Fruit fly (Drosophila melanogaster) whole organism, pupa: ENCODE measurements around the gene CG11893.

Source experiments
- CG10348 ChIP-seq: fragments of 200-800 bp; sonication (Bioruptor generic); IDR thresholded peaks from 2 replicates; pipeline ENCODE4 v1.3.6; 2022; ENCODE audit warnings: missing biosample characterization, missing genetic modification characterization
- CG12605 ChIP-seq: fragments of 200-800 bp; sonication (Bioruptor generic); IDR thresholded peaks from 2 replicates; pipeline ENCODE4 v1.3.6; 2022; ENCODE audit warnings: missing biosample characterization, missing genetic modification characterization
- CG13204 ChIP-seq: fragments of 200-800 bp; sonication (Bioruptor generic); optimal IDR thresholded peaks from 2 replicates; lab custom pipeline; 2018; ENCODE audit warnings: missing biosample characterization, mild to moderate bottlenecking, missing genetic modification characterization, moderate library complexity
- CG14655 ChIP-seq: fragments of 200-800 bp; sonication (Bioruptor generic); optimal IDR thresholded peaks from 3 replicates; lab custom pipeline; 2017; ENCODE audit warnings: mild to moderate bottlenecking, missing biosample characterization, missing genetic modification reagents, missing genetic modification characterization
- CG15710 ChIP-seq: fragments of 200-800 bp; sonication (Bioruptor generic); optimal IDR thresholded peaks from 2 replicates; lab custom pipeline; 2018; ENCODE audit warnings: missing biosample characterization, mild to moderate bottlenecking, missing genetic modification characterization, moderate library complexity
- CG17806 ChIP-seq: fragments of 200-800 bp; sonication (Bioruptor generic); optimal IDR thresholded peaks from 2 replicates; lab custom pipeline; 2018; ENCODE audit warnings: missing biosample characterization, mild to moderate bottlenecking, missing genetic modification characterization, moderate library complexity
- CG32121 ChIP-seq: fragments of 200-800 bp; sonication (Bioruptor generic); IDR thresholded peaks from 2 replicates; pipeline ENCODE4 v1.3.6; 2022; ENCODE audit warnings: missing biosample characterization, missing genetic modification characterization
- CG34367 ChIP-seq: fragments of 200-800 bp; sonication (Bioruptor generic); optimal IDR thresholded peaks from 2 replicates; lab custom pipeline; 2018; ENCODE audit warnings: missing biosample characterization, mild to moderate bottlenecking, missing genetic modification characterization
- CG4496 ChIP-seq: fragments of 200-800 bp; sonication (Bioruptor generic); IDR thresholded peaks from 3 replicates; pipeline ENCODE4 v1.3.6; 2022; ENCODE audit warnings: missing biosample characterization, missing genetic modification characterization
- CG8159 ChIP-seq: fragments of 200-800 bp; sonication (Bioruptor generic); optimal IDR thresholded peaks from 3 replicates; lab custom pipeline; 2018; ENCODE audit warnings: missing biosample characterization, mild to moderate bottlenecking, missing genetic modification characterization, moderate library complexity
- CG8301 ChIP-seq: fragments of 200-800 bp; sonication (Bioruptor generic); optimal IDR thresholded peaks from 2 replicates; lab custom pipeline; 2018; ENCODE audit warnings: missing biosample characterization, mild to moderate bottlenecking, missing genetic modification characterization
- CG9948 ChIP-seq: fragments of 200-800 bp; sonication (Bioruptor generic); optimal IDR thresholded peaks from 2 replicates; lab custom pipeline; 2018; ENCODE audit warnings: missing biosample characterization, mild to moderate bottlenecking, missing genetic modification characterization, moderate library complexity
- D1 ChIP-seq: fragments of 200-800 bp; sonication (Bioruptor generic); optimal IDR thresholded peaks from 2 replicates; lab custom pipeline; 2018; ENCODE audit warnings: missing biosample characterization, mild to moderate bottlenecking, missing genetic modification characterization, moderate library complexity
- EcR ChIP-seq: fragments of 200-800 bp; sonication (Bioruptor generic); optimal IDR thresholded peaks from 3 replicates; lab custom pipeline; 2019; ENCODE audit warnings: missing biosample characterization, missing genetic modification characterization, mild to moderate bottlenecking, moderate library complexity, missing genetic modification reagents
- Pif1A ChIP-seq: fragments of 200-800 bp; sonication (Bioruptor generic); optimal IDR thresholded peaks from 3 replicates; lab custom pipeline; 2016; ENCODE audit warnings: missing biosample characterization, missing genetic modification characterization
- Pif1B ChIP-seq: fragments of 200-800 bp; sonication (Bioruptor generic); optimal IDR thresholded peaks from 3 replicates; lab custom pipeline; 2016; ENCODE audit warnings: missing biosample characterization, missing genetic modification characterization
- Snoo ChIP-seq: fragments of 200-800 bp; sonication (Bioruptor generic); optimal IDR thresholded peaks from 3 replicates; lab custom pipeline; 2017; ENCODE audit warnings: missing biosample characterization, mild to moderate bottlenecking, missing genetic modification characterization, inconsistent platforms
- fd96Ca ChIP-seq: fragments of 200-800 bp; sonication (Bioruptor generic); IDR thresholded peaks from 3 replicates; pipeline ENCODE4 v1.3.6; 2022; ENCODE audit warnings: missing biosample characterization, missing genetic modification characterization
- gl ChIP-seq: fragments of 200-800 bp; sonication (Bioruptor generic); optimal IDR thresholded peaks from 2 replicates; lab custom pipeline; 2018; ENCODE audit warnings: missing biosample characterization, mild to moderate bottlenecking, missing genetic modification characterization
- rn ChIP-seq: fragments of 200-800 bp; sonication (Bioruptor generic); IDR thresholded peaks from 2 replicates; pipeline ENCODE4 v1.3.6; 2022; ENCODE audit warnings: missing biosample characterization, missing genetic modification characterization

Gene CG11893

DNA sequence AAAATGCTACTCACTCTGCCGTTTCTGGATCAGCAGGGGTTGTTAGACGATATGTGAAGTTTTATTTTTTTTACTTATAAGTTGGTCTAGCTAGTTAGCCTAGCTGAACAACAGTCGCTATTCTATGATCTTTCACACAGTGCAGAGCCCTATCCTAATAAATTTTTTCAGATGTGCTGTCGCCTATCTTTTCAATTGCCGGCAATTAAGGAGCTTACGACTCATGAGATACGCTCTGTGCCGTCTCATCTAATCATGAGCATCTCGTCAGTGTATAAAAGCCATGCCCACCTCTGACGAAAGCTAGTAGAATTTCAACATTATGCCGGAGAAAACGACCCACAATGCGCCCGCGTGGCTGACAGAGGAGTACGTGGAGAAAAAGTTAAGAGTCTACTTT lies 19.8 kb upstream of the CG11893 start, which contains the start of the genes CG11889 and CG11891:
TSS of gene CG11889 (plus strand) at position 301 of the 400 bp plus-strand sequence.
TSS of gene CG11891 (plus strand) at position 301 of the 400 bp plus-strand sequence.
- no peak for TF ChIP-seq CG10348 (GFP tag; lab: Robert Waterston, UW)
- TF ChIP-seq Snoo (tag; lab: Kevin White, UChicago), result no peak
- TF ChIP-seq CG17806, result no peak
- TF ChIP-seq CG9948 (tag; lab: Kevin White, UChicago), result no peak

DNA sequence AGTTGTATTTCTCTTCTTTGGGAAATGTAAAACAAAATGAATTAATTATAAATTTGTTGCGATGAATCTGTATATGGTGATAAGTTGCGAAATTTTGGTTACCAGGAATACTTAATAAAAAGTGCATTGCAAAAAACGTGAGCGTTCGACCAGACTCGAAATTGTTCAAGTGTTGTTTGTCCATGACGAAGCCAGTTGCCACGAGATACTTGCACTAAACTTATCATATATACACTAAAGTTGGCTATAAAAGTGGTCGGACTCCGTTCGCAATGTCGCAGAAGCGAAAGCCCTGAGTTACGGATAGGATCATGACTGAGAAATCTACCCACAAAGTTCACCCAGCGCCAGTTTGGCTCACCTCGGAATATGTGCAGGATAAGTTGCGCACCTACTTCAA lies 16.2 kb upstream of the CG11893 start, which contains the start of gene CG11878:
TSS of gene CG11878 (plus strand) at position 301 of the 400 bp plus-strand sequence.
- TF ChIP-seq gl (tag; lab: Kevin White, UChicago) (no peak), CG14655 (GFP tag; lab: Kevin White, UChicago) (no peak), Pif1A (GFP tag; lab: Kevin White, UChicago) (no peak), CG4496 (GFP tag; lab: Robert Waterston, UW) (no peak), CG12605 (no peak), CG8159 (tag; lab: Kevin White, UChicago) (no peak), CG8301 (no peak), rn (GFP tag; lab: Robert Waterston, UW) (no peak)
- TF ChIP-seq, all 21 proteins: peak for 0

DNA sequence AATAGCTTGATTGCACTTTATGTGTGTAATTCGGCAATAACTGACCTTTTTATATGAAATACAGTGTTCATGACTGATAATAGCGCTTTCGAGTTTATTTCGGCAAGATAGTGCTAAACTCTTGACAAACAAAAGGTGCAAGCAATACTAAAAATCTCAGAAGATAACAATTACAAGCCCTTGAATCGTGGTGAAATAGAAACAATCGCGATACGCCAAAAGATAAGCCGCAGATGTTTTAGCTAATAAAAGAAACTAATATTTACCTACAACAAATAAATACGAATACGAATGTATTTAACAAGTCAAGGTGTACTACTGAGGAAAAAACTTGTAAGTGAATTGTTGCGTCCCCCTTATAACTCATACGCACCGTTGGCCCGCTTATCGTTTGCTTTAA lies 14.4 kb upstream of the CG11893 start:
- TF ChIP-seq rn (GFP tag; lab: Robert Waterston, UW) (no peak), CG32121 (GFP tag; lab: Robert Waterston, UW) (no peak), CG12605 (no peak), CG9948 (tag; lab: Kevin White, UChicago) (no peak), CG13204 (GFP tag; lab: Kevin White, UChicago) (no peak)

DNA sequence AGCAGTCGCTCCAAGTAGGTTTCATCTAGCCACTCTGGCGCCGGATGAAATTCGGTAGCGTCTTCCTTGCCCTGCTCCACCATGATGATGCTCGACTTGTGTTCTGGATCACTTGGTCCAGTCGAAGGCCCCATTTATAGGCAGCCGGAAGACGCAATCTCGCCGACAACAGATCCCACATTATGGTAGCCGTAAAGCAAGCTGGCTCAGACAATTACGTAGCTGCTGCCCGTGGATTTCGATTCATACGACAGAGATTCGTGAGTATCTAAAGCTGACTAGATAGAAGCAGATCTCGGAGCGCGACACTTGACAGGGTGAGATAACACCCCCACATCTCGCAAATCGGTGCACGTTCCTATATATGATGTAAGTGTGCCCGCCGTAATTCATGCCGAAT lies 12.6 kb upstream of the CG11893 start, which contains the start of gene CG10513:
TSS of gene CG10513 (minus strand) at position 101 of the 400 bp plus-strand sequence.
- no peak for TF ChIP-seq Snoo (tag; lab: Kevin White, UChicago)
- TF ChIP-seq fd96Ca (GFP tag; lab: Robert Waterston, UW), result no peak
- TF ChIP-seq Pif1B, result no peak
- no peak for TF ChIP-seq CG15710
- TF ChIP-seq D1 (tag; lab: Kevin White, UChicago), result no peak
- no peak for TF ChIP-seq CG10348 (GFP tag; lab: Robert Waterston, UW)
- no peak for TF ChIP-seq CG9948 (tag; lab: Kevin White, UChicago)
- no peak for TF ChIP-seq CG4496 (GFP tag; lab: Robert Waterston, UW)
- no peak for TF ChIP-seq CG12605
- no peak for TF ChIP-seq CG14655 (GFP tag; lab: Kevin White, UChicago)
- no peak for TF ChIP-seq EcR (GFP tag; lab: Kevin White, UChicago)
- TF ChIP-seq rn (GFP tag; lab: Robert Waterston, UW), result no peak

DNA sequence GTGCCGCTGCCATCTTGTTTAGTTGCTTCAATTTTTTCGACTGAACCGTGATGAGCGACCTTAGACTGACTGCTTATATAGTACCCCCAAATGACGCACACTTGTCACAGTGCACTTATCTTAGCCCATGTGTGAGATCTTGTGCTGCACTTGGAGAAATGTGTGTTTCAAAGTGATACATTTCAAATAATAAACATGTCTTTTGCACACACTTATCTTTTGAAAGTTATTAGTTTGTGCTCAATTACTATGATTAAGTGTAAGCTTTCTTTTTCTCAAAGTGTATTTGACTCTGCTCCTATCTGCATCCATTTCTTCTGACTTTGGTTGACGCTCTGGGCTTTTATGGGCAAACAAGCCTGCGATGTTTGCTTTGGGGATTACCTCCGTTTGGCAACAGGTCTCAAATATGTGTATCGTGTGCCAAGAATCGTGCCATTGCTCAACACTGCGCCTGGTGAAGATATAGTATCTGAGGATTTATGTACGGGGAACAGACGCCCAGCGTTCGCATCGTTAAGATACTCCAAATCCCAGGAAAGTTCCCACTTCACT lies 9.8 kb upstream of the CG11893 start, which contains the start of gene CG10514:
TSS of gene CG10514 (minus strand) at position 51 of the 555 bp plus-strand sequence.
- TF ChIP-seq CG14655 (GFP tag; lab: Kevin White, UChicago) (no peak), Pif1A (GFP tag; lab: Kevin White, UChicago) (peak; percentile 6)

DNA sequence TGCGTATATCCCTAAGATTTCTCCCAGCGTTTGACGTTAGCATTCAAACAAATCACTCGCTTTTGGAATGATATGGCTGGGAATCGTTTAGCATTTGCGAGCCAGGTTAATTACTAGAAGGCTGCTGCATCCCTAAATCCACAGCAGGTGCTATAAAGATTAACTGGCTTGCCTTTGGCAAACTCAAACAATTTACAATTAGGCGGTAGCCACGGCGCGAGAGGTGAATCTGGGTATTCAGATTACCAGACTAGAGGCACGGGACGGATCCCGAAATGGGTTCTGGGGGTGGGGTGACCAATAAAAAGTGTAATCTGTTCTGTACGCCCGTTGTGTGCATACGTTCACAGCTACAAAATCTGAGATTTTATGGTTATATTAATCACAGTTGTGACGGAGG lies 8.5 kb upstream of the CG11893 start, which contains the start of gene CG11892:
TSS of gene CG11892 (plus strand) at position 384 of the 400 bp plus-strand sequence.
- TF ChIP-seq CG14655 (GFP tag; lab: Kevin White, UChicago), result no peak
- TF ChIP-seq gl (tag; lab: Kevin White, UChicago), result no peak
- no peak for TF ChIP-seq fd96Ca (GFP tag; lab: Robert Waterston, UW)
- TF ChIP-seq CG13204 (GFP tag; lab: Kevin White, UChicago), result no peak
- no peak for TF ChIP-seq CG32121 (GFP tag; lab: Robert Waterston, UW)
- TF ChIP-seq CG15710, result no peak
- no peak for TF ChIP-seq Pif1B
- no peak for TF ChIP-seq CG9948 (tag; lab: Kevin White, UChicago)
- TF ChIP-seq CG12605, result no peak
- TF ChIP-seq EcR (GFP tag; lab: Kevin White, UChicago), result no peak
- no peak for TF ChIP-seq CG10348 (GFP tag; lab: Robert Waterston, UW)
- TF ChIP-seq D1 (tag; lab: Kevin White, UChicago), result no peak
- no peak for TF ChIP-seq CG17806
- no peak for TF ChIP-seq CG4496 (GFP tag; lab: Robert Waterston, UW)

DNA sequence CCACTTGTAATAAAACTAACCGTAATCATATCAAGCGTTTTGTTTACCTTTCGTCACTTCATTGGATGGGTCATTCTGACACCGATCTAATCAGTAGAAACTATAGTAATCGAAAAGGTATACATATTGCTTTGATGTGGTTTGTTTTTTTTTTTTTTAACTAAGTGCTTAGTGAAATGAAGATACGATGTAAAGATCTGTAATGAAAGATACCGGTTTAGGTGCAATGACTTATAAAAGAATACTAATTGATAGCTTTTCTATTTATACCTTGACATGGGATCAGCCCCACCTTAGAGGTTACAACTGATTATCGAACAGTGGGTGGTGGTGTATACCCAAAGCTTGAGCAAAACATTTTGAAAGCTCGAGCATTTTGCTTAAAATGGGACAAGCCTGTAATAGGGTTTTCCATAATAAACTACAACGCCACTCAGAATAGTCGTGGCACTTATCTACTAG lies 6.4 kb upstream of the CG11893 start, which contains the start of gene CG31300:
TSS of gene CG31300 (plus strand) at position 412 of the 462 bp plus-strand sequence.
- TF ChIP-seq fd96Ca (GFP tag; lab: Robert Waterston, UW) (no peak), CG8301 (no peak), CG15710 (no peak), CG8159 (tag; lab: Kevin White, UChicago) (no peak), EcR (GFP tag; lab: Kevin White, UChicago) (no peak), CG12605 (no peak), CG34367 (tag; lab: Kevin White, UChicago) (no peak), rn (GFP tag; lab: Robert Waterston, UW) (no peak), Snoo (tag; lab: Kevin White, UChicago) (no peak), Pif1B (no peak), Pif1A (GFP tag; lab: Kevin White, UChicago) (no peak), CG4496 (GFP tag; lab: Robert Waterston, UW) (no peak), CG9948 (tag; lab: Kevin White, UChicago) (no peak), CG13204 (GFP tag; lab: Kevin White, UChicago) (no peak), CG32121 (GFP tag; lab: Robert Waterston, UW) (no peak), D1 (tag; lab: Kevin White, UChicago) (no peak), CG17806 (no peak), CG10348 (GFP tag; lab: Robert Waterston, UW) (no peak), gl (tag; lab: Kevin White, UChicago) (no peak)
